Worm (Caenorhabditis elegans) whole organism, L4 larva: Measurements from ENCODE around the gene rpb-2.
A peak's percentile ranks its signal among the peaks of the same experiment; 100 is the strongest.

ENCODE experiments used
- F37D6.2 ChIP-seq: sonication (generic microtip); optimal IDR thresholded peaks from 2 replicates; lab custom pipeline; 2016; ENCODE audit warnings: mild to moderate bottlenecking, missing genetic modification characterization, missing compliant biosample characterization
- F44E2.7 ChIP-seq: fragments of 200-800 bp; sonication (Bioruptor generic); IDR thresholded peaks from 2 replicates; pipeline ENCODE4 v2.1.2; 2022; ENCODE audit warnings: missing genetic modification characterization, missing compliant biosample characterization
- T20F7.1 ChIP-seq: fragments of 200-800 bp; sonication (Bioruptor generic); optimal IDR thresholded peaks from 2 replicates; lab custom pipeline; 2018; ENCODE audit warnings: mild to moderate bottlenecking, missing genetic modification characterization, missing compliant biosample characterization
- Y75B8A.6 ChIP-seq: fragments of 200-800 bp; sonication (Bioruptor generic); IDR thresholded peaks from 2 replicates; pipeline ENCODE4 v1.3.6; 2022; ENCODE audit warnings: missing genetic modification reagents, missing genetic modification characterization, missing compliant biosample characterization
- ZK546.5 ChIP-seq, 2 experiments: sonication (generic microtip); optimal IDR thresholded peaks; 2 replicates each; lab custom pipeline; 2017; ENCODE audit warnings: missing biosample characterization in 2 of 2, missing genetic modification characterization in 2 of 2
- aha-1 ChIP-seq: fragments of 150-350 bp; peaks from one replicate; lab custom pipeline; 2014; ENCODE audit warnings: missing biosample characterization, missing genetic modification characterization
- arid-1 ChIP-seq: fragments of 200-800 bp; sonication (Bioruptor generic); conservative IDR thresholded peaks from 2 replicates; pipeline ENCODE4 v1.3.6; 2022; ENCODE audit warnings: missing genetic modification reagents, missing genetic modification characterization, missing compliant biosample characterization
- ceh-20 ChIP-seq: fragments of 200-800 bp; sonication (Bioruptor generic); IDR thresholded peaks from 2 replicates; pipeline ENCODE4 v1.3.6; 2022; ENCODE audit warnings: missing genetic modification reagents, missing genetic modification characterization, missing compliant biosample characterization
- ceh-44 ChIP-seq: fragments of 200-800 bp; sonication (Bioruptor generic); IDR thresholded peaks from 2 replicates; pipeline ENCODE4 v1.3.6; 2022; ENCODE audit warnings: missing genetic modification reagents, missing genetic modification characterization, missing compliant biosample characterization
- ceh-62 ChIP-seq: sonication (generic microtip); optimal IDR thresholded peaks from 2 replicates; lab custom pipeline; 2017; ENCODE audit warnings: missing biosample characterization, missing genetic modification characterization
- ceh-82 ChIP-seq: sonication (generic microtip); optimal IDR thresholded peaks from 2 replicates; lab custom pipeline; 2017; ENCODE audit warnings: missing biosample characterization, missing genetic modification characterization
- cey-2 ChIP-seq: sonication (generic microtip); optimal IDR thresholded peaks from 3 replicates; lab custom pipeline; 2017; ENCODE audit warnings: missing genetic modification characterization, mild to moderate bottlenecking, missing compliant biosample characterization, antibody characterized with exemption, borderline replicate concordance; ENCODE audit not compliant: insufficient read depth
- ctbp-1 ChIP-seq: fragments of 200-800 bp; sonication (Bioruptor generic); IDR thresholded peaks from 2 replicates; pipeline ENCODE4 v1.3.6; 2022; ENCODE audit warnings: missing genetic modification reagents, missing genetic modification characterization, missing compliant biosample characterization
- daf-12 ChIP-seq: fragments of 150-350 bp; optimal IDR thresholded peaks from 2 replicates; lab custom pipeline; 2014; ENCODE audit warnings: missing biosample characterization, missing genetic modification reagents, missing genetic modification characterization
- daf-16 ChIP-seq, 3 experiments: sonication (generic microtip); optimal IDR thresholded peaks; 2 replicates each; lab custom pipeline; 2016 to 2017; ENCODE audit warnings: missing genetic modification characterization in 3 of 3, missing genetic modification reagents in 3 of 3, mild to moderate bottlenecking in 2 of 3, missing compliant biosample characterization in 2 of 3, missing biosample characterization in 1 of 3, moderate library complexity in 1 of 3
- dmd-6 ChIP-seq: fragments of 200-800 bp; sonication (Bioruptor generic); IDR thresholded peaks from 2 replicates; pipeline ENCODE4 v1.3.6; 2022; ENCODE audit warnings: missing genetic modification reagents, missing genetic modification characterization, missing compliant biosample characterization
- dpl-1 ChIP-seq: fragments of 150-350 bp; optimal IDR thresholded peaks from 2 replicates; lab custom pipeline; 2014; ENCODE audit warnings: missing biosample characterization, missing genetic modification reagents, missing genetic modification characterization
- dve-1 ChIP-seq: sonication (generic microtip); optimal IDR thresholded peaks from 2 replicates; lab custom pipeline; 2017; ENCODE audit warnings: antibody characterized with exemption, mild to moderate bottlenecking, missing genetic modification characterization, missing compliant biosample characterization; ENCODE audit not compliant: insufficient read depth
- egl-27 ChIP-seq: sonication (generic microtip); optimal IDR thresholded peaks from 3 replicates; lab custom pipeline; 2017; ENCODE audit warnings: missing biosample characterization, missing genetic modification reagents, missing genetic modification characterization
- egl-43 ChIP-seq: fragments of 200-800 bp; sonication (Bioruptor generic); IDR thresholded peaks from 2 replicates; pipeline ENCODE4 v1.3.6; 2022; ENCODE audit warnings: missing genetic modification reagents, missing genetic modification characterization, missing compliant biosample characterization
- fkh-10 ChIP-seq: fragments of 150-350 bp; optimal IDR thresholded peaks from 2 replicates; lab custom pipeline; 2014; ENCODE audit warnings: missing biosample characterization, missing genetic modification reagents, missing genetic modification characterization
- hmg-1.1 ChIP-seq: fragments of 200-800 bp; sonication (Bioruptor generic); IDR thresholded peaks from 2 replicates; pipeline ENCODE4 v1.3.6; 2022; ENCODE audit warnings: missing genetic modification reagents, missing genetic modification characterization, missing compliant biosample characterization
- jun-1 ChIP-seq: fragments of 150-350 bp; optimal IDR thresholded peaks from 2 replicates; lab custom pipeline; 2014; ENCODE audit warnings: missing biosample characterization, missing genetic modification reagents, missing genetic modification characterization
- lir-3 ChIP-seq: sonication (generic microtip); optimal IDR thresholded peaks from 2 replicates; lab custom pipeline; 2016; ENCODE audit warnings: mild to moderate bottlenecking, missing genetic modification characterization, missing compliant biosample characterization
- lsy-2 ChIP-seq, 2 experiments: fragments of 150-350 bp in 1 of 2; sonication (generic microtip) in 1 of 2; optimal IDR thresholded peaks; 2 replicates each; lab custom pipeline; 2014 to 2017; ENCODE audit warnings: missing biosample characterization in 2 of 2, missing genetic modification characterization in 2 of 2
- mdl-1 ChIP-seq, 2 experiments: fragments of 150-350 bp in 1 of 2; sonication (generic microtip) in 1 of 2; optimal IDR thresholded peaks; 2 replicates each; lab custom pipeline; 2014 to 2017; ENCODE audit warnings: missing biosample characterization in 2 of 2, missing genetic modification characterization in 2 of 2
- mep-1 ChIP-seq: fragments of 150-350 bp; sonication (generic microtip); optimal IDR thresholded peaks from 3 replicates; lab custom pipeline; 2014; ENCODE audit warnings: missing biosample characterization, missing genetic modification characterization
- mes-2 ChIP-seq: sonication (generic microtip); optimal IDR thresholded peaks from 2 replicates; lab custom pipeline; 2016; ENCODE audit warnings: missing genotype, mild to moderate bottlenecking, missing genetic modification characterization, missing compliant biosample characterization; ENCODE audit not compliant: poor library complexity, severe bottlenecking
- mxl-3 ChIP-seq: fragments of 200-800 bp; sonication (Bioruptor generic); optimal IDR thresholded peaks from 2 replicates; lab custom pipeline; 2018; ENCODE audit warnings: mild to moderate bottlenecking, missing genetic modification characterization, missing compliant biosample characterization
- nhr-10 ChIP-seq: fragments of 150-350 bp; optimal IDR thresholded peaks from 2 replicates; lab custom pipeline; 2014; ENCODE audit warnings: missing biosample characterization, missing genetic modification characterization
- nhr-111 ChIP-seq: fragments of 200-800 bp; sonication (Bioruptor generic); optimal IDR thresholded peaks from 2 replicates; lab custom pipeline; 2018; ENCODE audit warnings: mild to moderate bottlenecking, missing genetic modification characterization, missing compliant biosample characterization
- nhr-28 ChIP-seq: fragments of 150-350 bp; optimal IDR thresholded peaks from 2 replicates; lab custom pipeline; 2014; ENCODE audit warnings: missing biosample characterization, missing genetic modification characterization
- nhr-41 ChIP-seq: fragments of 200-800 bp; sonication (Bioruptor generic); IDR thresholded peaks from 2 replicates; pipeline ENCODE4 v1.3.6; 2022; ENCODE audit warnings: missing genetic modification reagents, missing genetic modification characterization, missing compliant biosample characterization
- nhr-42 ChIP-seq: fragments of 200-800 bp; sonication (Bioruptor generic); IDR thresholded peaks from 2 replicates; pipeline ENCODE4 v1.3.6; 2022; ENCODE audit warnings: missing genetic modification characterization, missing compliant biosample characterization
- nhr-6 ChIP-seq: fragments of 150-350 bp; optimal IDR thresholded peaks from 2 replicates; lab custom pipeline; 2014; ENCODE audit warnings: missing biosample characterization, missing genetic modification characterization
- nhr-77 ChIP-seq: fragments of 150-350 bp; optimal IDR thresholded peaks from 2 replicates; lab custom pipeline; 2014; ENCODE audit warnings: missing biosample characterization, missing genetic modification characterization
- pha-4 ChIP-seq, 2 experiments: fragments of 150-350 bp in 1 of 2; fragments of 200-800 bp in 1 of 2; sonication (Bioruptor generic) in 1 of 2; IDR thresholded peaks in 1 of 2; optimal IDR thresholded peaks in 1 of 2; 2 replicates each; pipeline versions ENCODE4 v1.3.6 to Lab custom; 2014 to 2022; ENCODE audit warnings: missing genetic modification characterization in 2 of 2, missing genetic modification reagents in 2 of 2, missing biosample characterization in 1 of 2, missing compliant biosample characterization in 1 of 2
- pqm-1 ChIP-seq: sonication (generic microtip); optimal IDR thresholded peaks from 2 replicates; lab custom pipeline; 2017; ENCODE audit warnings: missing biosample characterization, missing genetic modification characterization
- rbr-2 ChIP-seq: sonication (generic microtip); optimal IDR thresholded peaks from 2 replicates; lab custom pipeline; 2016; ENCODE audit warnings: missing genotype, missing genetic modification characterization, missing compliant biosample characterization
- set-16 ChIP-seq: fragments of 200-800 bp; sonication (Bioruptor generic); IDR thresholded peaks from 2 replicates; pipeline ENCODE4 v1.3.6; 2022; ENCODE audit warnings: missing genetic modification reagents, missing genetic modification characterization, missing compliant biosample characterization
- skn-1 ChIP-seq: fragments of 150-350 bp; optimal IDR thresholded peaks from 2 replicates; lab custom pipeline; 2014; ENCODE audit warnings: missing biosample characterization, missing genetic modification characterization
- spr-1 ChIP-seq: sonication (generic microtip); optimal IDR thresholded peaks from 2 replicates; lab custom pipeline; 2016; ENCODE audit warnings: mild to moderate bottlenecking, missing genetic modification characterization, missing compliant biosample characterization
- tag-97 ChIP-seq: fragments of 200-800 bp; sonication (Bioruptor generic); IDR thresholded peaks from 2 replicates; pipeline ENCODE4 v1.3.6; 2022; ENCODE audit warnings: missing genetic modification characterization, missing compliant biosample characterization
- vab-7 ChIP-seq: fragments of 200-800 bp; sonication (Bioruptor generic); IDR thresholded peaks from 2 replicates; pipeline ENCODE4 v1.3.6; 2022; ENCODE audit warnings: missing genetic modification reagents, missing genetic modification characterization, missing compliant biosample characterization
- zfp-2 ChIP-seq: sonication (generic microtip); optimal IDR thresholded peaks from 2 replicates; lab custom pipeline; 2016; ENCODE audit warnings: mild to moderate bottlenecking, missing genetic modification characterization, missing compliant biosample characterization
- zfp-3 ChIP-seq: fragments of 200-800 bp; sonication (Bioruptor generic); conservative IDR thresholded peaks from 2 replicates; pipeline ENCODE4 v1.3.6; 2022; ENCODE audit warnings: missing genetic modification reagents, missing genetic modification characterization, missing compliant biosample characterization
- zip-11 ChIP-seq: fragments of 200-800 bp; sonication (Bioruptor generic); IDR thresholded peaks from 2 replicates; pipeline ENCODE4 v1.3.6; 2022; ENCODE audit warnings: missing genetic modification characterization, missing compliant biosample characterization
- ztf-11 ChIP-seq: fragments of 150-350 bp; optimal IDR thresholded peaks from 2 replicates; lab custom pipeline; 2014; ENCODE audit warnings: missing biosample characterization, missing genetic modification characterization

The rpb-2 gene

ce11 chrIII:4906365-4906764 is 33.0 kb upstream of the rpb-2 start:
- TF ChIP-seq nhr-77 (tag; lab: Kevin White, UChicago) (no peak), T20F7.1 (GFP tag; lab: Kevin White, UChicago) (no peak), lir-3 (tag; lab: Kevin White, UChicago) (no peak), daf-12 (no peak), ceh-82 (tag; lab: Kevin White, UChicago) (no peak), egl-27 (tag; lab: Kevin White, UChicago) (no peak), nhr-42 (no peak), ceh-44 (GFP tag; lab: Robert Waterston, UW) (no peak), mxl-3 (GFP tag; lab: Kevin White, UChicago) (peak; percentile 25), dpl-1 (GFP tag; lab: Kevin White, UChicago) (peak; percentile 25), ceh-20 (GFP tag; lab: Robert Waterston, UW) (no peak), vab-7 (no peak), mes-2 (peak; percentile 22), aha-1 (tag; lab: Kevin White, UChicago) (no peak), lsy-2 (tag; optimal IDR thresholded peaks at IDR 0.05; lab: Kevin White, UChicago) (no peak), fkh-10 (GFP tag; lab: Kevin White, UChicago) (no peak), dmd-6 (GFP tag; lab: Robert Waterston, UW) (peak; percentile 33; the same call in 1 of the 2 replicates), egl-43 (GFP tag; lab: Robert Waterston, UW) (no peak), nhr-41 (0 out of 2 replicates have a peak, but pooled peaks have one; percentile 14), nhr-10 (tag; lab: Kevin White, UChicago) (no peak), tag-97 (GFP tag; lab: Robert Waterston, UW) (no peak), dve-1 (tag; lab: Kevin White, UChicago) (peak; percentile 35), Y75B8A.6 (no peak), spr-1 (tag; lab: Kevin White, UChicago) (no peak), daf-16 (GFP tag; optimal IDR thresholded peaks at IDR 0.05; lab: Kevin White, UChicago) (no peak), daf-16 (tag; optimal IDR thresholded peaks at IDR 0.05; lab: Kevin White, UChicago) (peak; percentile 16), set-16 (GFP tag; lab: Robert Waterston, UW) (no peak), nhr-111 (no peak), nhr-28 (tag; lab: Kevin White, UChicago) (peak; percentile 75), pqm-1 (peak; percentile 68), ctbp-1 (GFP tag; lab: Robert Waterston, UW) (no peak), ZK546.5 (tag; optimal IDR thresholded peaks at IDR 0.05; lab: Kevin White, UChicago) (no peak), jun-1 (tag; lab: Kevin White, UChicago) (no peak)

ce11 chrIII:4906896-4907295 is 32.5 kb upstream of the rpb-2 start, which contains the start of gene rom-1:
Gene rom-1, plus strand, starts transcription at chrIII:4907196.
- no peak for TF ChIP-seq tag-97 (GFP tag; lab: Robert Waterston, UW)
- TF ChIP-seq mes-2: no peak
- TF ChIP-seq hmg-1.1 (GFP tag; lab: Robert Waterston, UW): no peak
- no peak for TF ChIP-seq ceh-82 (tag; lab: Kevin White, UChicago)
- TF ChIP-seq pha-4 (GFP tag; IDR thresholded peaks at IDR 0.05; lab: Robert Waterston, UW): no peak
- no peak for TF ChIP-seq pha-4 (tag; optimal IDR thresholded peaks at IDR 0.05; lab: Kevin White, UChicago)
- TF ChIP-seq skn-1 (tag; lab: Kevin White, UChicago): no peak
- TF ChIP-seq zfp-2 (tag; lab: Kevin White, UChicago): no peak
- no peak for TF ChIP-seq lir-3 (tag; lab: Kevin White, UChicago)
- TF ChIP-seq F37D6.2 (tag; lab: Kevin White, UChicago): no peak
- TF ChIP-seq dmd-6 (GFP tag; lab: Robert Waterston, UW): no peak
- TF ChIP-seq, all 104 proteins: peak for 0

- TF ChIP-seq zfp-3 (no peak), arid-1 (GFP tag; lab: Robert Waterston, UW) (no peak), ceh-82 (tag; lab: Kevin White, UChicago) (no peak), mep-1 (tag; lab: Kevin White, UChicago) (no peak), ztf-11 (tag; lab: Kevin White, UChicago) (no peak), cey-2 (tag; lab: Kevin White, UChicago) (no peak), skn-1 (tag; lab: Kevin White, UChicago) (no peak), ceh-62 (tag; lab: Kevin White, UChicago) (no peak), mdl-1 (tag; optimal IDR thresholded peaks at IDR 0.05; lab: Kevin White, UChicago) (no peak), nhr-6 (tag; lab: Kevin White, UChicago) (no peak), zip-11 (GFP tag; lab: Robert Waterston, UW) (no peak), F44E2.7 (GFP tag; lab: Robert Waterston, UW) (no peak), pha-4 (GFP tag; IDR thresholded peaks at IDR 0.05; lab: Robert Waterston, UW) (no peak), pha-4 (tag; optimal IDR thresholded peaks at IDR 0.05; lab: Kevin White, UChicago) (no peak), nhr-28 (tag; lab: Kevin White, UChicago) (no peak), rbr-2 (no peak)
Measured at ce11 chrIII:4909938-4910337, 29.4 kb upstream of the rpb-2 start, which contains the start of gene F26F4.12. Gene F26F4.12, minus strand, starts transcription at chrIII:4910038.
